Fruit fly (Drosophila melanogaster): ENCODE results near the gene CG4098.

CG4098 gene

DNA sequence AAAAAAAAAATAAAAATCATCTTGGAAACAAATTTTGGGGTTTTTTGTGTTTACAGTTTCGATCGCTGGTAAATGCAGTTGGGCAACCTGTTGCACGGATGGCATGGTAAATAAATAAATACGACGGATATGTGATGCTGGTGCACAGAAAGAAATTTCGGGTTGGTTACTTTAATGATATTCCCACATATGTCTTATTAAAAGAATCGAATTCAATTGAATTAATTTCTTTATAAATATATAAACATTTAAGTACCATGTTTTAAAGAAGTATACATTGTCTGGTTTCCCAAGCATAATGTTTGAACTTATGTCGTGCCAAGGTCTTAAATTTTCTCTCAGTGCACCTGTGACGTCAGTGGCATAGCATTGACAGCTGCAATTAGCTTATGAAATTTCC lies 41.7 kb downstream of the CG4098 start (continued):
- TF ChIP-seq CG16779 (GFP tag; IDR thresholded peaks at IDR 0.05) (no peak), CG12769 (tag; optimal IDR thresholded peaks at IDR 0.05) (peak; percentile 14), Hr39 (optimal IDR thresholded peaks at IDR 0.05) (no peak), CG12071 (GFP tag; optimal IDR thresholded peaks at IDR 0.05) (no peak), Hmr (GFP tag; optimal IDR thresholded peaks at IDR 0.05) (no peak), CG17186 (GFP tag; optimal IDR thresholded peaks at IDR 0.05) (no peak), exex (tag; optimal IDR thresholded peaks at IDR 0.05) (no peak), Dip3 (GFP tag; optimal IDR thresholded peaks at IDR 0.05) (no peak), pum (GFP tag; optimal IDR thresholded peaks at IDR 0.05) (no peak), CG7786 (GFP tag; optimal IDR thresholded peaks at IDR 0.05) (no peak), zfh1 (GFP tag; IDR thresholded peaks at IDR 0.05) (peak; percentile 64), CG18599 (GFP tag; optimal IDR thresholded peaks at IDR 0.05) (peak; percentile 35), CG1603 (tag; optimal IDR thresholded peaks at IDR 0.05) (peak; percentile 62), eve (GFP tag; optimal IDR thresholded peaks at IDR 0.05) (peak in 1 of 2 experiments; percentile 76), CG1024 (GFP tag; IDR thresholded peaks at IDR 0.05) (peak; percentile 32; the same call in 1 of the 2 replicates), CG4282 (GFP tag; optimal IDR thresholded peaks at IDR 0.05) (no peak), CG10147 (GFP tag; optimal IDR thresholded peaks at IDR 0.05) (peak; percentile 12), CG7357 (GFP tag; IDR thresholded peaks at IDR 0.05) (no peak), CG8478 (optimal IDR thresholded peaks at IDR 0.05) (no peak), lilli (GFP tag; optimal IDR thresholded peaks at IDR 0.05) (peak; percentile 14), sug (tag; optimal IDR thresholded peaks at IDR 0.05) (peak; percentile 27), cato (GFP tag; optimal IDR thresholded peaks at IDR 0.05; ENCODE audit: borderline replicate concordance) (peak; percentile 6), CG13296 (GFP tag; optimal IDR thresholded peaks at IDR 0.05) (peak; percentile 44), z (GFP tag; IDR thresholded peaks at IDR 0.05) (no peak), Xbp1 (GFP tag; optimal IDR thresholded peaks at IDR 0.05) (peak; percentile 70), mam (GFP tag; optimal IDR thresholded peaks at IDR 0.05) (no peak), dpn (GFP tag; optimal IDR thresholded peaks at IDR 0.05) (peak in 1 of 2 experiments; percentile 63), vvl (GFP tag; IDR thresholded peaks at IDR 0.05) (peak; percentile 60; the same call in 1 of the 2 replicates), CG12236 (GFP tag; optimal IDR thresholded peaks at IDR 0.05) (no peak), MBD-R2 (GFP tag; IDR thresholded peaks at IDR 0.05) (no peak), Nf-YA (GFP tag; IDR thresholded peaks at IDR 0.05) (no peak), CG3407 (GFP tag; optimal IDR thresholded peaks at IDR 0.05) (peak; percentile 51), HLH54F (GFP tag; optimal IDR thresholded peaks at IDR 0.05) (no peak), chinmo (GFP tag; IDR thresholded peaks at IDR 0.05; ENCODE audit: partially characterized antibody) (no peak), Meics (GFP tag; optimal IDR thresholded peaks at IDR 0.05) (peak; percentile 29), Dfd (GFP tag; optimal IDR thresholded peaks at IDR 0.05) (no peak), Spps (tag; optimal IDR thresholded peaks at IDR 0.05) (peak; percentile 45), CG11723 (GFP tag; optimal IDR thresholded peaks at IDR 0.05) (peak; percentile 33), D19B (GFP tag; optimal IDR thresholded peaks at IDR 0.05) (no peak), CG3163 (GFP tag; optimal IDR thresholded peaks at IDR 0.05) (no peak), pho (GFP tag; optimal IDR thresholded peaks at IDR 0.05) (no peak), CG17328 (GFP tag; IDR thresholded peaks at IDR 0.05) (peak; percentile 53), pb (GFP tag; optimal IDR thresholded peaks at IDR 0.05) (no peak), Adf1 (GFP tag; IDR thresholded peaks at IDR 0.05) (no peak), Lhr (GFP tag; optimal IDR thresholded peaks at IDR 0.05) (peak; percentile 23), lov (optimal IDR thresholded peaks at IDR 0.05) (no peak), lov (GFP tag; IDR thresholded peaks at IDR 0.05) (no peak), ro (GFP tag; IDR thresholded peaks at IDR 0.05) (no peak), Elba2 (GFP tag; optimal IDR thresholded peaks at IDR 0.05) (no peak), dysf (GFP tag; IDR thresholded peaks at IDR 0.05) (peak; percentile 57; the same call in 2 of the 3 replicates), hb (GFP tag; IDR thresholded peaks at IDR 0.05; ENCODE audit: partially characterized antibody) (no peak), HLH3B (GFP tag; IDR thresholded peaks at IDR 0.05) (peak; percentile 67), insv (GFP tag; optimal IDR thresholded peaks at IDR 0.05) (no peak)
